Fruit fly (Drosophila melanogaster) whole organism, adult: ENCODE measurements around the gene Edc3.

ENCODE experiments used
- CG14711 ChIP-seq: fragments of 200-800 bp; sonication (Bioruptor generic); optimal IDR thresholded peaks from 2 replicates; lab custom pipeline; 2018; ENCODE audit warnings: missing biosample characterization, mild to moderate bottlenecking, missing genetic modification characterization, moderate library complexity
- CG1620 ChIP-seq: fragments of 200-800 bp; sonication (Bioruptor generic); optimal IDR thresholded peaks from 2 replicates; lab custom pipeline; 2016; ENCODE audit warnings: missing biosample characterization, missing genetic modification characterization
- Crg-1 ChIP-seq: fragments of 200-800 bp; sonication (Bioruptor generic); optimal IDR thresholded peaks from 2 replicates; lab custom pipeline; 2016; ENCODE audit warnings: missing biosample characterization, missing genetic modification characterization
- cnc ChIP-seq, 2 experiments: fragments of >200 bp; optimal IDR thresholded peaks; 2 replicates each; lab custom pipeline; 2017
- kay ChIP-seq: fragments of 200-800 bp; sonication (Bioruptor generic); peaks from one replicate; lab custom pipeline; 2016; ENCODE audit warnings: missing biosample characterization, missing genetic modification characterization, borderline replicate concordance

DNA sequence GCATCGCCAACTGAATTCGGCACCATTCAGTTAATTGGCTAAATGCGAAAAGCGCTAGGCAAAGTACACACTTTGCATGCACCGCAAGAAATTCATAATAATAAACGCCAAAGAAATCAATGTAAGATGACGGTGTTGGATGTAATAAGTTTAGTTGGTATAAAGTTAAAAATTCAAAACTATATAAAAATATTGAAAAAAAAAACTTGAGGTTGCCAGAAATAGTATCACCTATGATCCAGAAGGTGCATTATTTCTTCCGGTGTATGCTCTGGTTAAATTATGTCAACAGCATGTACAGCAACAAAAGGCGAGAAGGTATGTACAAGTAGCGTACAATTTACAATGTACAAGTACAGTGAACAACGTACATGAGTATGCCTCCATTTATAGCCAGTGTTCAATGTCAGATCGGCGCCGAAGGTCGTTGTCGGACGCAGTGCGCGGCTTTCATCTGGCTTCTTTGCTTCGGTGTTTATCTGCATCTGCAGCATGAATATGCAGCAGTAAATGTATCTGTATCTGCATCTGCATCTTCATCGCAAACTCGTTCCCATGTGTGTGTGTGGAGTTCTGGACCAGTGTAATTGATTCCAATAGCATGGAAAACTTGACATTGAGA lies 32.7 kb downstream of the Edc3 start:
- TF ChIP-seq CG1620 (GFP tag; lab: Kevin White, UChicago): no peak
- no peak for TF ChIP-seq CG14711
- no peak for TF ChIP-seq cnc (optimal IDR thresholded peaks at IDR 0.05; lab: Kevin White, UChicago)
- TF ChIP-seq kay: no peak
- no peak for TF ChIP-seq Crg-1 (GFP tag; lab: Kevin White, UChicago)
